Worm (Caenorhabditis elegans): ENCODE data around the gene aars-1.

Gene aars-1

ce11 chrII:11487999-11488398 lies 23.7 kb upstream of the aars-1 start, which contains the start of gene B0334.13:
B0334.13 (plus strand) TSS chrII:11488299.
- no peak for TF ChIP-seq cog-1 (tag; optimal IDR thresholded peaks at IDR 0.05)
- no peak for TF ChIP-seq T22C8.4 (GFP tag; IDR thresholded peaks at IDR 0.05)
- no peak for TF ChIP-seq tab-1 (GFP tag; IDR thresholded peaks at IDR 0.05)
- TF ChIP-seq ztf-29 (GFP tag; IDR thresholded peaks at IDR 0.05): no peak
- TF ChIP-seq med-1 (GFP tag; optimal IDR thresholded peaks at IDR 0.05; ENCODE audit: insufficient read depth): no peak
- no peak for TF ChIP-seq ztf-23 (GFP tag; IDR thresholded peaks at IDR 0.05)
- no peak for TF ChIP-seq klf-2 (GFP tag; conservative IDR thresholded peaks at IDR 0.05)
- no peak for TF ChIP-seq flt-1 (GFP tag; IDR thresholded peaks at IDR 0.05)

DNA sequence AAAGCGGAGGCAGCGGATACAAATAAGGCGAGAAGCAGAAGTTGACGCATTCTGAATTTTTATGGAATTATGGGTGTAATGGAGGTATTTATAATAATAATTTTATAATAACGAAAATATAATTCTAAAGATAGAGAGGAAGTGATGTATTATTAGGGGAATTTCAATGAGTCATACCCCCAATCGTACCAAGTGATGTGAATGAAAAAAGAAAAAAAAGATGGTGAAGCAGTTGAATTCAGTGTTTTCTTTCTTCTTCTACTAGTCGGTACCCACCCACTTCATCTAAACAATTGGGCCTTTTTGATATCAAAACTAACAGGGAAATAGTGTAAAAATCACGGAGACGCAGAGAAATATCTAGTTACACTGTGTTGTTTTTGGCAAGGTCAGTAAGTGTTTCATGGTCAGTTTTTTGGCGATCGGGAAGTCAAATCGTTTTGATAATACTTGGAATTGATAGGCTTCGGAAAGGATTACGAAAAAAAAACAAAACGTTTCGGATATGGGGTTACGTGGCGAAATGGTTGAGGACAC lies 22.5 kb upstream of the aars-1 start, which contains the start of gene ttr-18:
Gene ttr-18, minus strand, starts transcription at position 51 of the 537 bp plus-strand sequence.
- no peak for TF ChIP-seq ref-1 (GFP tag; conservative IDR thresholded peaks at IDR 0.05)
- TF ChIP-seq ztf-29 (GFP tag; IDR thresholded peaks at IDR 0.05): no peak
- no peak for TF ChIP-seq klf-2 (GFP tag; conservative IDR thresholded peaks at IDR 0.05)
- TF ChIP-seq cog-1 (tag; optimal IDR thresholded peaks at IDR 0.05): no peak
- no peak for TF ChIP-seq T22C8.4 (GFP tag; IDR thresholded peaks at IDR 0.05)
- no peak for TF ChIP-seq med-1 (GFP tag; optimal IDR thresholded peaks at IDR 0.05; ENCODE audit: insufficient read depth)
- no peak for TF ChIP-seq ztf-23 (GFP tag; IDR thresholded peaks at IDR 0.05)
- no peak for TF ChIP-seq flt-1 (GFP tag; IDR thresholded peaks at IDR 0.05)
- TF ChIP-seq tab-1 (GFP tag; IDR thresholded peaks at IDR 0.05): no peak

- TF ChIP-seq flt-1 (GFP tag; IDR thresholded peaks at IDR 0.05) (no peak), med-1 (GFP tag; optimal IDR thresholded peaks at IDR 0.05; ENCODE audit: insufficient read depth) (no peak), ztf-23 (GFP tag; IDR thresholded peaks at IDR 0.05) (no peak), klf-2 (GFP tag; conservative IDR thresholded peaks at IDR 0.05) (no peak), T22C8.4 (GFP tag; IDR thresholded peaks at IDR 0.05) (no peak), ref-1 (GFP tag; conservative IDR thresholded peaks at IDR 0.05) (no peak), tab-1 (GFP tag; IDR thresholded peaks at IDR 0.05) (no peak), ztf-29 (GFP tag; IDR thresholded peaks at IDR 0.05) (no peak), cog-1 (tag; optimal IDR thresholded peaks at IDR 0.05) (no peak)
These were observed 20.9 kb upstream of the aars-1 start, which contains the start of gene twk-5 for ce11 chrII:11485200-11485599. twk-5 (minus strand) TSS chrII:11485300.

DNA sequence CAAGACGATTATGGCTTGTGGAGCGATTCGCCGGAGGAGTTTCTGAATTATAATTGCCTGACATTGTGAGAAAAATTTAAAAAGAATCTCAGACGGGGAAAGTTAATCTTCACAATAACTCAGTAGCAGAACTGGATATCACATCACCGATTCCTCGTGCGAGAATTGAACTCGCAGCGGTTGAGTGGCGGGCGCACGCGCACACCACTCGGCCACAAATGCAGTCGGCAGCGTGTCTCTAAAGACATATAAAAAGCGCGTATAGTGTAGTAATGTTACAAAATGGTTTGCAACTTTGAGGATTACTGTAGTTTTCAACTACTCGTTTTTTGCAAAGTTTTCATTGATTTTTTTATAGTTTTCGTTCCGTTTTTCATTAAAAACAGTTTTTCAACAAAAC lies 20.3 kb upstream of the aars-1 start:
- TF ChIP-seq T22C8.4 (GFP tag; IDR thresholded peaks at IDR 0.05) (peak; percentile 96), ztf-23 (GFP tag; IDR thresholded peaks at IDR 0.05) (peak; percentile 96), klf-2 (GFP tag; conservative IDR thresholded peaks at IDR 0.05) (peak; percentile 98), tab-1 (GFP tag; IDR thresholded peaks at IDR 0.05) (peak; percentile 99), ref-1 (GFP tag; conservative IDR thresholded peaks at IDR 0.05) (peak; percentile 94), flt-1 (GFP tag; IDR thresholded peaks at IDR 0.05) (peak; percentile 98), ztf-29 (GFP tag; IDR thresholded peaks at IDR 0.05) (peak; percentile 95), med-1 (GFP tag; optimal IDR thresholded peaks at IDR 0.05; ENCODE audit: insufficient read depth) (peak; percentile 85), cog-1 (tag; optimal IDR thresholded peaks at IDR 0.05) (peak; percentile 93)

DNA sequence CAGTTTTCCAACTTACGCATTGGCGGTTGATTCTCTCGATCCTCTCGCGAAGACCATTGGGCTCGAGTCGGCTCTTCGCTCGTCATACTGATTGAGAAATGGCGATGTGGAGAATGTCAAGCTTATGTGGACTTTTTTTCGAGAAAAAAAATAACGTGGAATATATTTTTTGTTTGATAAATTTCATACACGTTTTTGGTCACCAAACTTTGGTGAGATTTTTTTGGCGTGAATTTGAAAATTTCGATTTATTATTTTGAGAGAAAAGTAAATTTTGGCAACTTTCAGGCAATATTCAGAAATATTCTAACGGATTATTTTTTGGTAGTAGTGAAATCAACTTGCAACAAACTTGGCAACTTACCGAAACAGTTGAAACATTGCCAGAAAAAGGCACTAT lies 14.8 kb upstream of the aars-1 start, which contains the start of gene W02B12.12:
Gene W02B12.12, minus strand, starts transcription at position 101 of the 400 bp plus-strand sequence.
- no peak for TF ChIP-seq med-1 (GFP tag; optimal IDR thresholded peaks at IDR 0.05; ENCODE audit: insufficient read depth)

DNA sequence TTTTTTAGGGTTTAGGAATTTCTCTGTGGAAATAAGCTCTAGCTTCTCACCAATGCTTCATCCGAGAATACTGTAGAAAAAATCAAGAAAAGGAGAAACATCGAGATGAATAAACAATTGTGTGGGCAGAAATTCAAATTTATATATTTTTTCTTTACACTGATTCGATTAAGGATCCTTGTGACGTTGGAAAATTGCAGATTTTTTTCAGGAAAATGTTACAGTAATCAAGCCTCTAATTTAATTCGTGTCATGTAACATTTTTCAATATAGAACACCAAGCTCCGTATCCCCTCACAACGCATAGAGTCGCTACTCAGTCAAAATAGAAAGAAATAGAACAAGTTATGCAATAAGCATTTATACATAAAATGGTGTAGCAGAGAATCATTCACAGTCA lies 12.1 kb upstream of the aars-1 start, which contains the start of gene W02B12.16:
Gene W02B12.16, minus strand, starts transcription at position 101 of the 400 bp plus-strand sequence.
- no peak for TF ChIP-seq ztf-23 (GFP tag; IDR thresholded peaks at IDR 0.05)
- no peak for TF ChIP-seq ztf-29 (GFP tag; IDR thresholded peaks at IDR 0.05)
- no peak for TF ChIP-seq med-1 (GFP tag; optimal IDR thresholded peaks at IDR 0.05; ENCODE audit: insufficient read depth)
- no peak for TF ChIP-seq T22C8.4 (GFP tag; IDR thresholded peaks at IDR 0.05)
- TF ChIP-seq cog-1 (tag; optimal IDR thresholded peaks at IDR 0.05): no peak
- no peak for TF ChIP-seq flt-1 (GFP tag; IDR thresholded peaks at IDR 0.05)
- no peak for TF ChIP-seq tab-1 (GFP tag; IDR thresholded peaks at IDR 0.05)

DNA sequence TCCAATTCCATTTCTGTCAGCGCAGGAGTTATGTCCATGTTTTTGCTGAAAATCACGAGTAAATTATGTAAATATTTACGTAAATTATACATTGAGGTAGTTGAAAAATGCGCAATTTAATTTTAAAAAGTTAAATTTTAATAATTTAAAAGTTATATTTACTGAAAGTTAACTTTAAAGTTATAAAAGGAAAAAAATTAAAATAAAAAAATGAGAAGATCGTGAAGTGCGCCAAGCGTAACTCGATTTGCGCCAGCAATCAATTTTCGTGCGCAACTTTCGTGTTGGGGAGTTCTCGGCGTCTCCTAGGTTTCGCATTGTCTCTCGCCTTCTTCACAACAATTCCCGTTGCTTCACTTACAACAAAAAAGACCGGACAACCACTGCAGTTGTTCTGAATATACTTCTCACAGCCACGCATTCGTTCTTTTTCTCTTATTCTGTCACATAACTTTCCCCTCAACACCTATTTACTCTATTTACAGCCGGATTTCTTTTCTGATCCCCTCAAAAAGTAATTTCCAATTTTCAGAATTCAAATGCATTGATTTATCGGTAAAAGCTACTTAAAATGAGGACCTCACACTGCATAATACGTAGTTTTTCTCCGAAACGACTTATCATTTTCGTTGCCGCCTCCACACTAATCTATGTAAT lies 9.4 kb upstream of the aars-1 start, which contains the start of the genes metl-1 and W02B12.11:
Gene metl-1, minus strand, starts transcription at position 51 of the 657 bp plus-strand sequence.
Gene W02B12.11, plus strand, starts transcription at position 337 of the 657 bp plus-strand sequence.
- TF ChIP-seq cog-1 (tag; optimal IDR thresholded peaks at IDR 0.05): peak; percentile 50
- peak; percentile 49 for TF ChIP-seq med-1 (GFP tag; optimal IDR thresholded peaks at IDR 0.05; ENCODE audit: insufficient read depth)
- no peak for TF ChIP-seq T22C8.4 (GFP tag; IDR thresholded peaks at IDR 0.05)
- TF ChIP-seq ztf-23 (GFP tag; IDR thresholded peaks at IDR 0.05): peak; percentile 63; the same call in 1 of the 2 replicates
- TF ChIP-seq klf-2 (GFP tag; conservative IDR thresholded peaks at IDR 0.05): no peak
- TF ChIP-seq ref-1 (GFP tag; conservative IDR thresholded peaks at IDR 0.05): no peak
- TF ChIP-seq ztf-29 (GFP tag; IDR thresholded peaks at IDR 0.05): no peak
- TF ChIP-seq tab-1 (GFP tag; IDR thresholded peaks at IDR 0.05): 0 out of 2 replicates have a peak, but pooled peaks have one; percentile 62
- TF ChIP-seq flt-1 (GFP tag; IDR thresholded peaks at IDR 0.05): peak; percentile 63; the same call in 1 of the 2 replicates

DNA sequence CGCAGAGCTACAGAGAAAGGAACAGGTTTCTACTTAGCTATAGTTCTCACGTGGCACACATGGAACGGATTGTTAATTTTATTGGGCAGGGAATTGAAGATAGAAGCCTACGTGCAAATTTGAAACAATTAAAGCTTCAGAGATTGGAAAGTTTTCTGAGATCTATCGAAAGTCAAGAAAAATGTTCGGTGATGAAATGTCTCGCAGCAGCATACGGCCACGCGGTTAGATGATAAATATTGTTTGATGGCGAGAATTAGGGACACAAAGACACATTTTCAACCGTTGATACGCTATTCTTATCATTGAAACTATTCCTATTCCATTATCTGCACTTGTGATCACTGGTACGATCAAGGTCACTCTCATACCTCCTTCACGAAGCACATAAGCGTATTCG lies 8.2 kb upstream of the aars-1 start:
- TF ChIP-seq tab-1 (GFP tag; IDR thresholded peaks at IDR 0.05): no peak
- TF ChIP-seq cog-1 (tag; optimal IDR thresholded peaks at IDR 0.05): no peak
- TF ChIP-seq ref-1 (GFP tag; conservative IDR thresholded peaks at IDR 0.05): no peak
- TF ChIP-seq med-1 (GFP tag; optimal IDR thresholded peaks at IDR 0.05; ENCODE audit: insufficient read depth): no peak
- no peak for TF ChIP-seq ztf-23 (GFP tag; IDR thresholded peaks at IDR 0.05)
- no peak for TF ChIP-seq klf-2 (GFP tag; conservative IDR thresholded peaks at IDR 0.05)
- TF ChIP-seq T22C8.4 (GFP tag; IDR thresholded peaks at IDR 0.05): no peak

DNA sequence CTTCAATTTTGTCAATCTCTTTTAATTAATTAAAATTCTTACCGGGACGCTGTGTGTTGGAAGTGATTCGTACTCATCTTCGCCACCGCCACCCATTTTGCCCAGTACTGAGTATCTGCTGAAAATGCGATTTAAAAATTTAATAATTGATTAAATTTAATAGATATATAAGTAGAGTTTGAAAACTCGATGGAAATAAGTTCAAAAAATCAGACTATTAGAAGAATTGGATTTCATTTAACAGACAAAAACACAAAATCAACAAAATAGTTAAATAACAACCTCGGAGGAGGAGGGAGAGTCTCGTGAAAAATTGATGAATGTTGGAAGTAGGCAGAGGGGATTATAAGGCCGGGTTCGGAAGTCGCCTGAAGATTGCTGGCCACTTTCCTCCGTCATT lies 7.6 kb upstream of the aars-1 start, which contains the start of gene mfn-1:
Gene mfn-1, minus strand, starts transcription at position 101 of the 400 bp plus-strand sequence.
- TF ChIP-seq T22C8.4 (GFP tag; IDR thresholded peaks at IDR 0.05): no peak
- TF ChIP-seq cog-1 (tag; optimal IDR thresholded peaks at IDR 0.05): no peak
- no peak for TF ChIP-seq med-1 (GFP tag; optimal IDR thresholded peaks at IDR 0.05; ENCODE audit: insufficient read depth)
- TF ChIP-seq klf-2 (GFP tag; conservative IDR thresholded peaks at IDR 0.05): no peak
- TF ChIP-seq tab-1 (GFP tag; IDR thresholded peaks at IDR 0.05): no peak
- TF ChIP-seq ztf-23 (GFP tag; IDR thresholded peaks at IDR 0.05): no peak

Measured in whole organism, midembryonic.